Worm (Caenorhabditis elegans) whole organism, mixed stage, embryonic: ENCODE measurements around the gene Y54G2A.57.
A peak's percentile ranks its signal among the peaks of the same experiment; 100 is the strongest.

Experiments
- bed-3 ChIP-seq: fragments of 200-800 bp; sonication (Bioruptor generic); optimal IDR thresholded peaks from 3 replicates; lab custom pipeline; 2018; ENCODE audit warnings: mild to moderate bottlenecking, missing genetic modification characterization, moderate library complexity, missing compliant biosample characterization
- blmp-1 ChIP-seq: fragments of 150-350 bp; optimal IDR thresholded peaks from 2 replicates; lab custom pipeline; 2014; ENCODE audit warnings: missing biosample characterization, missing genetic modification characterization
- ceh-83 ChIP-seq: fragments of 200-800 bp; sonication (Bioruptor generic); optimal IDR thresholded peaks from 2 replicates; lab custom pipeline; 2018; ENCODE audit warnings: mild to moderate bottlenecking, missing genetic modification characterization, missing compliant biosample characterization
- ces-1 ChIP-seq: fragments of 150-350 bp; optimal IDR thresholded peaks from 2 replicates; lab custom pipeline; 2014; ENCODE audit warnings: missing biosample characterization, missing genetic modification reagents, missing genetic modification characterization
- elt-1 ChIP-seq: sonication (generic microtip); optimal IDR thresholded peaks from 2 replicates; lab custom pipeline; 2017; ENCODE audit warnings: missing genetic modification characterization, mild to moderate bottlenecking, missing compliant biosample characterization, antibody characterized with exemption, moderate library complexity, borderline replicate concordance; ENCODE audit not compliant: insufficient read depth
- elt-3 ChIP-seq: fragments of 150-350 bp; optimal IDR thresholded peaks from 2 replicates; lab custom pipeline; 2014; ENCODE audit warnings: missing biosample characterization, missing genetic modification characterization
- flh-1 ChIP-seq: fragments of 200-800 bp; sonication (Bioruptor generic); optimal IDR thresholded peaks from 2 replicates; lab custom pipeline; 2018; ENCODE audit warnings: mild to moderate bottlenecking, missing genetic modification characterization, moderate library complexity, missing compliant biosample characterization
- ham-2 ChIP-seq: fragments of 200-800 bp; sonication (Bioruptor generic); optimal IDR thresholded peaks from 2 replicates; lab custom pipeline; 2018; ENCODE audit warnings: mild to moderate bottlenecking, missing genetic modification characterization, missing compliant biosample characterization
- hlh-1 ChIP-seq: fragments of 150-350 bp; optimal IDR thresholded peaks from 2 replicates; lab custom pipeline; 2014; ENCODE audit warnings: missing biosample characterization, missing genetic modification reagents, missing genetic modification characterization
- lin-13 ChIP-seq: fragments of 150-350 bp; optimal IDR thresholded peaks from 2 replicates; lab custom pipeline; 2014; ENCODE audit warnings: missing biosample characterization, missing genetic modification characterization
- lin-32 ChIP-seq: fragments of 200-800 bp; sonication (Bioruptor generic); optimal IDR thresholded peaks from 2 replicates; lab custom pipeline; 2018; ENCODE audit warnings: mild to moderate bottlenecking, missing genetic modification characterization, missing compliant biosample characterization
- lsy-2 ChIP-seq: fragments of 150-350 bp; optimal IDR thresholded peaks from 2 replicates; lab custom pipeline; 2014; ENCODE audit warnings: missing biosample characterization, missing genetic modification characterization
- mab-5 ChIP-seq: fragments of 150-350 bp; optimal IDR thresholded peaks from 2 replicates; lab custom pipeline; 2014; ENCODE audit warnings: missing biosample characterization, missing genetic modification characterization
- mep-1 ChIP-seq: fragments of 150-350 bp; optimal IDR thresholded peaks from 2 replicates; lab custom pipeline; 2017; ENCODE audit warnings: missing biosample characterization, missing genetic modification reagents, missing genetic modification characterization, inconsistent platforms
- mls-2 ChIP-seq: sonication (generic microtip); optimal IDR thresholded peaks from 2 replicates; lab custom pipeline; 2016; ENCODE audit warnings: mild to moderate bottlenecking, missing genetic modification characterization, moderate library complexity, missing compliant biosample characterization
- nhr-12 ChIP-seq: fragments of 150-350 bp; optimal IDR thresholded peaks from 2 replicates; lab custom pipeline; 2014; ENCODE audit warnings: missing biosample characterization, missing genetic modification characterization
- nhr-2 ChIP-seq: fragments of 150-350 bp; optimal IDR thresholded peaks from 2 replicates; lab custom pipeline; 2014; ENCODE audit warnings: missing biosample characterization, missing genetic modification characterization
- nhr-237 ChIP-seq: fragments of 150-350 bp; optimal IDR thresholded peaks from 2 replicates; lab custom pipeline; 2014; ENCODE audit warnings: missing biosample characterization, missing genetic modification characterization
- nhr-28 ChIP-seq: fragments of 150-350 bp; optimal IDR thresholded peaks from 2 replicates; lab custom pipeline; 2014; ENCODE audit warnings: missing biosample characterization, missing genetic modification characterization
- pha-4 ChIP-seq: fragments of 150-350 bp; optimal IDR thresholded peaks from 2 replicates; lab custom pipeline; 2018; ENCODE audit warnings: missing biosample characterization, missing genetic modification reagents, missing genetic modification characterization
- sem-2 ChIP-seq: fragments of 200-800 bp; sonication (Bioruptor generic); optimal IDR thresholded peaks from 2 replicates; lab custom pipeline; 2018; ENCODE audit warnings: mild to moderate bottlenecking, missing genetic modification characterization, missing compliant biosample characterization
- snpc-4 ChIP-seq: fragments of 150-350 bp; optimal IDR thresholded peaks from 2 replicates; lab custom pipeline; 2014; ENCODE audit warnings: missing biosample characterization, missing genetic modification characterization
- sptf-1 ChIP-seq: sonication (generic microtip); optimal IDR thresholded peaks from 2 replicates; lab custom pipeline; 2017; ENCODE audit warnings: mild to moderate bottlenecking, missing genetic modification characterization, moderate library complexity, missing compliant biosample characterization
- tbx-8 ChIP-seq: fragments of 200-800 bp; sonication (Bioruptor generic); optimal IDR thresholded peaks from 2 replicates; lab custom pipeline; 2018; ENCODE audit warnings: mild to moderate bottlenecking, missing genetic modification characterization, moderate library complexity, missing compliant biosample characterization
- unc-120 ChIP-seq: sonication (generic microtip); optimal IDR thresholded peaks from 2 replicates; lab custom pipeline; 2017; ENCODE audit warnings: missing genetic modification characterization, missing compliant biosample characterization; ENCODE audit not compliant: poor library complexity, severe bottlenecking
- unc-39 ChIP-seq: fragments of 150-350 bp; optimal IDR thresholded peaks from 2 replicates; lab custom pipeline; 2014; ENCODE audit warnings: missing biosample characterization, missing genetic modification characterization
- unc-62 ChIP-seq: fragments of 150-350 bp; optimal IDR thresholded peaks from 2 replicates; lab custom pipeline; 2014; ENCODE audit warnings: missing biosample characterization, missing genetic modification reagents, missing genetic modification characterization
- zip-8 ChIP-seq: fragments of 150-350 bp; optimal IDR thresholded peaks from 2 replicates; lab custom pipeline; 2014; ENCODE audit warnings: missing biosample characterization, missing genetic modification characterization
- ztf-11 ChIP-seq: fragments of 150-350 bp; optimal IDR thresholded peaks from 2 replicates; lab custom pipeline; 2014; ENCODE audit warnings: missing biosample characterization, missing genetic modification characterization

Y54G2A.57 gene

ce11 chrIV:2997302-2997701 lies 27.6 kb downstream of the Y54G2A.57 start:
- peak; percentile 3 for TF ChIP-seq sptf-1
- TF ChIP-seq ham-2 (GFP tag; lab: Kevin White, UChicago): peak; percentile 11
- no peak for TF ChIP-seq tbx-8 (GFP tag; lab: Kevin White, UChicago)
- no peak for TF ChIP-seq nhr-12 (tag; lab: Kevin White, UChicago)

- TF ChIP-seq zip-8 (tag; lab: Kevin White, UChicago): no peak
- no peak for TF ChIP-seq nhr-237 (tag; lab: Kevin White, UChicago)
- TF ChIP-seq unc-39 (tag; lab: Kevin White, UChicago): no peak
- peak; percentile 40 for TF ChIP-seq sptf-1
- peak; percentile 87 for TF ChIP-seq ham-2 (GFP tag; lab: Kevin White, UChicago)
- peak; percentile 80 for TF ChIP-seq mls-2 (tag; lab: Kevin White, UChicago)
- TF ChIP-seq flh-1 (GFP tag; lab: Kevin White, UChicago): peak; percentile 57
- no peak for TF ChIP-seq elt-1 (tag; lab: Kevin White, UChicago)
- TF ChIP-seq nhr-12 (tag; lab: Kevin White, UChicago): no peak
- TF ChIP-seq ces-1 (GFP tag; lab: Kevin White, UChicago): peak; percentile 37
- TF ChIP-seq pha-4: no peak
- TF ChIP-seq blmp-1: peak; percentile 92
- no peak for TF ChIP-seq ceh-83 (GFP tag; lab: Kevin White, UChicago)
Measured at ce11 chrIV:2998597-2999161, 28.9 kb downstream of the Y54G2A.57 start.

ce11 chrIV:3001500-3001899 lies 31.8 kb downstream of the Y54G2A.57 start:
- TF ChIP-seq lin-13 (tag; lab: Kevin White, UChicago): no peak
- TF ChIP-seq blmp-1: no peak
- TF ChIP-seq ceh-83 (GFP tag; lab: Kevin White, UChicago): no peak
- TF ChIP-seq lin-32 (GFP tag; lab: Kevin White, UChicago): no peak
- TF ChIP-seq hlh-1 (tag; lab: Kevin White, UChicago): no peak

ce11 chrIV:3002807-3003206 lies 33.1 kb downstream of the Y54G2A.57 start:
- TF ChIP-seq unc-120 (no peak), lsy-2 (tag; lab: Kevin White, UChicago) (no peak), lin-13 (tag; lab: Kevin White, UChicago) (no peak), unc-62 (GFP tag; lab: Kevin White, UChicago) (no peak), bed-3 (GFP tag; lab: Kevin White, UChicago) (no peak), nhr-237 (tag; lab: Kevin White, UChicago) (no peak), elt-3 (no peak), nhr-2 (tag; lab: Kevin White, UChicago) (no peak), nhr-12 (tag; lab: Kevin White, UChicago) (no peak), snpc-4 (tag; lab: Kevin White, UChicago) (no peak), ztf-11 (tag; lab: Kevin White, UChicago) (no peak), nhr-28 (tag; lab: Kevin White, UChicago) (no peak), sptf-1 (no peak), unc-39 (tag; lab: Kevin White, UChicago) (no peak), mls-2 (tag; lab: Kevin White, UChicago) (no peak), tbx-8 (GFP tag; lab: Kevin White, UChicago) (no peak), sem-2 (GFP tag; lab: Kevin White, UChicago) (no peak), blmp-1 (no peak), pha-4 (no peak)

ce11 chrIV:3008828-3009227 lies 39.1 kb downstream of the Y54G2A.57 start, which contains the start of gene Y54G2A.73:
Gene Y54G2A.73, minus strand, starts transcription at chrIV:3008892.
- no peak for TF ChIP-seq mep-1
- no peak for TF ChIP-seq elt-1 (tag; lab: Kevin White, UChicago)
- no peak for TF ChIP-seq lsy-2 (tag; lab: Kevin White, UChicago)
- TF ChIP-seq unc-62 (GFP tag; lab: Kevin White, UChicago): no peak
- TF ChIP-seq mab-5: no peak
- no peak for TF ChIP-seq nhr-28 (tag; lab: Kevin White, UChicago)
- no peak for TF ChIP-seq nhr-2 (tag; lab: Kevin White, UChicago)
- no peak for TF ChIP-seq lin-13 (tag; lab: Kevin White, UChicago)
- TF ChIP-seq flh-1 (GFP tag; lab: Kevin White, UChicago): no peak
- TF ChIP-seq ceh-83 (GFP tag; lab: Kevin White, UChicago): no peak
- no peak for TF ChIP-seq snpc-4 (tag; lab: Kevin White, UChicago)
- TF ChIP-seq zip-8 (tag; lab: Kevin White, UChicago): no peak
- no peak for TF ChIP-seq blmp-1
